Fruit fly (Drosophila melanogaster) whole organism, wandering third instar larva: Measurements from ENCODE around the gene Tmep.

ENCODE experiments used
- CrebA ChIP-seq: fragments of 200-800 bp; sonication (Bioruptor generic); optimal IDR thresholded peaks from 2 replicates; lab custom pipeline; 2016; ENCODE audit warnings: missing biosample characterization, mild to moderate bottlenecking, missing genetic modification characterization, borderline replicate concordance
- Dfd ChIP-seq: fragments of >200 bp; optimal IDR thresholded peaks from 2 replicates; lab custom pipeline; 2017; ENCODE audit warnings: missing biosample characterization, missing genetic modification characterization
- HLH106 ChIP-seq: fragments of 200-800 bp; optimal IDR thresholded peaks from 3 replicates; lab custom pipeline; 2019; ENCODE audit warnings: missing biosample characterization, mild to moderate bottlenecking, missing genetic modification characterization, moderate library complexity
- Hnf4 ChIP-seq: fragments of 200-800 bp; sonication (Bioruptor generic); optimal IDR thresholded peaks from 2 replicates; lab custom pipeline; 2016; ENCODE audit warnings: missing biosample characterization, mild to moderate bottlenecking, missing genetic modification characterization
- Jra ChIP-seq: sonication (Bioruptor generic); optimal IDR thresholded peaks from 2 replicates; lab custom pipeline; 2016; ENCODE audit warnings: missing biosample characterization, missing genetic modification characterization
- Myc ChIP-seq: fragments of >200 bp; optimal IDR thresholded peaks from 2 replicates; lab custom pipeline; 2017
- N ChIP-seq: fragments of >200 bp; optimal IDR thresholded peaks from 2 replicates; lab custom pipeline; 2018; ENCODE audit warnings: missing biosample characterization, missing external identifiers, missing genetic modification characterization
- Rel ChIP-seq, 2 experiments: fragments of 200-800 bp; sonication (Bioruptor generic) in 1 of 2; optimal IDR thresholded peaks; 2 replicates in 1 of 2; 3 replicates in 1 of 2; lab custom pipeline; 2016 to 2019; ENCODE audit warnings: mild to moderate bottlenecking in 2 of 2, missing biosample characterization in 2 of 2, missing genetic modification characterization in 2 of 2, moderate library complexity in 1 of 2
- Vsx2 ChIP-seq: fragments of 200-300, 225-300 bp; sonication (Bioruptor generic); optimal IDR thresholded peaks from 2 replicates; lab custom pipeline; 2018; ENCODE audit warnings: missing biosample characterization, missing genetic modification characterization; ENCODE audit not compliant: partially characterized antibody
- br ChIP-seq: fragments of 200-800 bp; sonication (Bioruptor generic); optimal IDR thresholded peaks from 2 replicates; lab custom pipeline; 2016; ENCODE audit warnings: missing biosample characterization, missing genetic modification characterization
- brk ChIP-seq: fragments of 200-800 bp; sonication (Bioruptor generic); optimal IDR thresholded peaks from 2 replicates; lab custom pipeline; 2016; ENCODE audit warnings: missing biosample characterization, mild to moderate bottlenecking, missing genetic modification characterization
- dl ChIP-seq, 2 experiments: fragments of 175-275, 200-275 bp in 1 of 2; fragments of 200-275 bp in 1 of 2; sonication (Bioruptor generic); optimal IDR thresholded peaks; lab custom pipeline; 2018; ENCODE audit warnings: mild to moderate bottlenecking in 2 of 2, missing biosample characterization in 2 of 2, missing genetic modification characterization in 2 of 2, moderate library complexity in 2 of 2; ENCODE audit not compliant: partially characterized antibody in 2 of 2, insufficient read depth in 1 of 2
- dsf ChIP-seq: sonication (Bioruptor generic); optimal IDR thresholded peaks from 2 replicates; lab custom pipeline; 2016; ENCODE audit warnings: missing biosample characterization, missing genetic modification characterization, borderline replicate concordance
- foxo ChIP-seq, 2 experiments: fragments of 200-800 bp; sonication (Bioruptor generic); optimal IDR thresholded peaks; 2 replicates in 1 of 2; 3 replicates in 1 of 2; lab custom pipeline; 2016 to 2017; ENCODE audit warnings: missing biosample characterization in 2 of 2, missing genetic modification characterization in 2 of 2
- fru ChIP-seq: fragments of 200-800 bp; sonication (Bioruptor generic); optimal IDR thresholded peaks from 3 replicates; lab custom pipeline; 2016; ENCODE audit warnings: missing biosample characterization, mild to moderate bottlenecking, missing genetic modification characterization
- h ChIP-seq: fragments of 200-800 bp; sonication (Bioruptor generic); optimal IDR thresholded peaks from 3 replicates; lab custom pipeline; 2016; ENCODE audit warnings: missing biosample characterization, mild to moderate bottlenecking, missing genetic modification characterization
- lola ChIP-seq: fragments of >200 bp; optimal IDR thresholded peaks from 2 replicates; lab custom pipeline; 2017; ENCODE audit warnings: missing biosample characterization, missing genetic modification characterization
- pan ChIP-seq: fragments of >200 bp; optimal IDR thresholded peaks from 2 replicates; lab custom pipeline; 2017
- psq ChIP-seq: fragments of 200-800 bp; sonication (Bioruptor generic); optimal IDR thresholded peaks from 3 replicates; lab custom pipeline; 2017; ENCODE audit warnings: missing biosample characterization, mild to moderate bottlenecking, missing genetic modification characterization, moderate library complexity
- rgr ChIP-seq: fragments of 200-800 bp; sonication (Bioruptor generic); optimal IDR thresholded peaks from 3 replicates; lab custom pipeline; 2016; ENCODE audit warnings: missing biosample characterization, mild to moderate bottlenecking, missing genetic modification characterization
- sage ChIP-seq: fragments of 200-800 bp; sonication (Bioruptor generic); optimal IDR thresholded peaks from 2 replicates; lab custom pipeline; 2016; ENCODE audit warnings: missing biosample characterization, mild to moderate bottlenecking, missing genetic modification characterization
- tai ChIP-seq: sonication (Bioruptor generic); optimal IDR thresholded peaks from 2 replicates; lab custom pipeline; 2016; ENCODE audit warnings: missing biosample characterization, missing genetic modification characterization
- usp ChIP-seq: fragments of >200 bp; optimal IDR thresholded peaks from 2 replicates; lab custom pipeline; 2017; ENCODE audit warnings: missing biosample characterization, missing genetic modification characterization
- woc ChIP-seq: sonication (Bioruptor generic); optimal IDR thresholded peaks from 2 replicates; lab custom pipeline; 2016; ENCODE audit warnings: missing biosample characterization, mild to moderate bottlenecking, missing genetic modification characterization

Tmep gene

dm6 chr3L:1573191-1573590, 4.2 kb downstream of the Tmep start:
- TF ChIP-seq br (GFP tag; lab: Kevin White, UChicago) (no peak), Vsx2 (GFP tag; lab: Kevin White, UChicago) (no peak), woc (GFP tag; lab: Kevin White, UChicago) (no peak), lola (GFP tag; lab: Kevin White, UChicago) (no peak), h (no peak), rgr (GFP tag; lab: Kevin White, UChicago) (no peak), Hnf4 (GFP tag; lab: Kevin White, UChicago) (no peak), pan (lab: Kevin White, UChicago) (no peak), tai (GFP tag; lab: Kevin White, UChicago) (no peak), Dfd (no peak), brk (GFP tag; lab: Kevin White, UChicago) (no peak), usp (GFP tag; lab: Kevin White, UChicago) (no peak)

- TF ChIP-seq br (GFP tag; lab: Kevin White, UChicago) (no peak), Rel (GFP tag; optimal IDR thresholded peaks at IDR 0.05; lab: Kevin White, UChicago) (no peak), Rel (tag; optimal IDR thresholded peaks at IDR 0.05; lab: Kevin White, UChicago) (no peak), brk (GFP tag; lab: Kevin White, UChicago) (no peak)
Observed at dm6 chr3L:1575731-1576376, 6.9 kb downstream of the Tmep start.

dm6 chr3L:1576489-1577106, 7.6 kb downstream of the Tmep start, which contains the start of gene CG13917:
Gene CG13917 (plus strand): TSS chr3L:1576699.
- TF ChIP-seq tai (GFP tag; lab: Kevin White, UChicago) (no peak), h (peak; percentile 13), dl (GFP tag; optimal IDR thresholded peaks at IDR 0.05; lab: Kevin White, UChicago; ENCODE audit: insufficient read depth in 1 of 2, partially characterized antibody in 2 of 2) (no peak), rgr (GFP tag; lab: Kevin White, UChicago) (no peak), Rel (GFP tag; optimal IDR thresholded peaks at IDR 0.05; lab: Kevin White, UChicago) (no peak), Rel (tag; optimal IDR thresholded peaks at IDR 0.05; lab: Kevin White, UChicago) (peak; percentile 76), foxo (GFP tag; optimal IDR thresholded peaks at IDR 0.05; lab: Kevin White, UChicago) (no peak), Myc (peak; percentile 32), Hnf4 (GFP tag; lab: Kevin White, UChicago) (no peak), usp (GFP tag; lab: Kevin White, UChicago) (no peak)

dm6 chr3L:1577338-1577737, 8.4 kb downstream of the Tmep start:
- TF ChIP-seq brk (GFP tag; lab: Kevin White, UChicago) (no peak), psq (GFP tag; lab: Kevin White, UChicago) (peak; percentile 21), CrebA (no peak), Myc (no peak)

dm6 chr3L:1578391-1578948, 9.5 kb downstream of the Tmep start:
- TF ChIP-seq sage (GFP tag; lab: Kevin White, UChicago) (no peak), fru (GFP tag; lab: Kevin White, UChicago) (no peak), Vsx2 (GFP tag; lab: Kevin White, UChicago) (no peak), dl (GFP tag; optimal IDR thresholded peaks at IDR 0.05; lab: Kevin White, UChicago; ENCODE audit: insufficient read depth in 1 of 2, partially characterized antibody in 2 of 2) (no peak), HLH106 (tag; lab: Kevin White, UChicago) (no peak), brk (GFP tag; lab: Kevin White, UChicago) (no peak), Hnf4 (GFP tag; lab: Kevin White, UChicago) (no peak), usp (GFP tag; lab: Kevin White, UChicago) (no peak), psq (GFP tag; lab: Kevin White, UChicago) (no peak), tai (GFP tag; lab: Kevin White, UChicago) (no peak), Jra (GFP tag; lab: Kevin White, UChicago) (no peak), Myc (no peak), N (no peak), dsf (no peak), pan (lab: Kevin White, UChicago) (no peak), lola (GFP tag; lab: Kevin White, UChicago) (no peak), woc (GFP tag; lab: Kevin White, UChicago) (no peak)
